Fruit fly (Drosophila melanogaster) whole organism, embryonic: ENCODE measurements around the gene Zwilch.

ENCODE experiments used
- Asciz ChIP-seq: fragments of 200-800 bp; sonication (Bioruptor generic); optimal IDR thresholded peaks from 2 replicates; lab custom pipeline; 2017; ENCODE audit warnings: missing biosample characterization, mild to moderate bottlenecking, missing genetic modification characterization, missing genetic modification reagents
- Atf-2 ChIP-seq: fragments of 200-800 bp; sonication (Bioruptor generic); optimal IDR thresholded peaks from 2 replicates; lab custom pipeline; 2016; ENCODE audit warnings: missing biosample characterization, missing genetic modification characterization
- Blimp-1 ChIP-seq: fragments of 200-800 bp; sonication (Bioruptor generic); optimal IDR thresholded peaks from 3 replicates; lab custom pipeline; 2018; ENCODE audit warnings: missing biosample characterization, missing genetic modification characterization, mild to moderate bottlenecking, moderate library complexity, missing genetic modification reagents
- C15 ChIP-seq: fragments of 200-800 bp; sonication (Bioruptor generic); IDR thresholded peaks from 3 replicates; pipeline ENCODE4 v1.3.6; 2022; ENCODE audit warnings: missing biosample characterization, missing genetic modification characterization
- CG12299 ChIP-seq: fragments of 200-800 bp; sonication (Bioruptor generic); optimal IDR thresholded peaks from 2 replicates; lab custom pipeline; 2018; ENCODE audit warnings: missing biosample characterization, mild to moderate bottlenecking, missing genetic modification characterization
- CG13424 ChIP-seq: fragments of 200-800 bp; sonication (Bioruptor generic); optimal IDR thresholded peaks from 2 replicates; lab custom pipeline; 2019; ENCODE audit warnings: missing biosample characterization, mild to moderate bottlenecking, missing genetic modification characterization, moderate library complexity
- CG15073 ChIP-seq: fragments of 200-800 bp; sonication (Bioruptor generic); optimal IDR thresholded peaks from 2 replicates; lab custom pipeline; 2016; ENCODE audit warnings: missing biosample characterization, missing genetic modification characterization
- CG17328 ChIP-seq: fragments of 200-800 bp; sonication (Bioruptor generic); IDR thresholded peaks from 2 replicates; pipeline ENCODE4 v1.3.6; 2022; ENCODE audit warnings: missing biosample characterization, missing genetic modification characterization
- CG18476 ChIP-seq: fragments of 200-800 bp; sonication (Bioruptor generic); optimal IDR thresholded peaks from 2 replicates; lab custom pipeline; 2016; ENCODE audit warnings: missing biosample characterization, mild to moderate bottlenecking, missing genetic modification characterization
- CG30431 ChIP-seq: fragments of 200-800 bp; sonication (Bioruptor generic); optimal IDR thresholded peaks from 2 replicates; lab custom pipeline; 2017; ENCODE audit warnings: missing biosample characterization, missing genetic modification characterization
- CG33557 ChIP-seq: fragments of 200-800 bp; sonication (Bioruptor generic); optimal IDR thresholded peaks from 2 replicates; lab custom pipeline; 2019; ENCODE audit warnings: missing biosample characterization, mild to moderate bottlenecking, missing genetic modification characterization, moderate library complexity
- CG3407 ChIP-seq: fragments of 200-800 bp; sonication (Bioruptor generic); optimal IDR thresholded peaks from 2 replicates; lab custom pipeline; 2018; ENCODE audit warnings: missing biosample characterization, mild to moderate bottlenecking, missing genetic modification characterization
- CG34376 ChIP-seq: fragments of 200-800 bp; sonication (Bioruptor generic); optimal IDR thresholded peaks from 2 replicates; lab custom pipeline; 2018; ENCODE audit warnings: missing biosample characterization, mild to moderate bottlenecking, missing genetic modification characterization
- CG34422 ChIP-seq: fragments of 200-800 bp; sonication (Bioruptor generic); IDR thresholded peaks from 3 replicates; pipeline ENCODE4 v1.3.6; 2022; ENCODE audit warnings: missing biosample characterization, missing genetic modification characterization
- CG6254 ChIP-seq: fragments of 200-800 bp; sonication (Bioruptor generic); optimal IDR thresholded peaks from 3 replicates; lab custom pipeline; 2017; ENCODE audit warnings: mild to moderate bottlenecking, missing biosample characterization, missing genetic modification reagents, missing genetic modification characterization
- CG7271 ChIP-seq: fragments of 200-800 bp; sonication (Bioruptor generic); optimal IDR thresholded peaks from 2 replicates; lab custom pipeline; 2018; ENCODE audit warnings: missing biosample characterization, mild to moderate bottlenecking, missing genetic modification characterization, moderate library complexity
- CG7745 ChIP-seq: fragments of 200-800 bp; sonication (Bioruptor generic); optimal IDR thresholded peaks from 2 replicates; lab custom pipeline; 2018; ENCODE audit warnings: missing biosample characterization, mild to moderate bottlenecking, missing genetic modification characterization, moderate library complexity
- Camta ChIP-seq: fragments of 200-800 bp; sonication (Bioruptor generic); optimal IDR thresholded peaks from 2 replicates; lab custom pipeline; 2016; ENCODE audit warnings: missing biosample characterization, missing genetic modification characterization
- CkIIα-i1 ChIP-seq: fragments of 200-800 bp; sonication (Bioruptor generic); IDR thresholded peaks from 2 replicates; pipeline ENCODE4 v1.3.6; 2022; ENCODE audit warnings: missing biosample characterization, missing genetic modification characterization
- Dip2 ChIP-seq: fragments of 200-800 bp; sonication (Bioruptor generic); IDR thresholded peaks from 2 replicates; pipeline ENCODE4 v1.3.6; 2022; ENCODE audit warnings: missing biosample characterization, missing genetic modification characterization
- Dref ChIP-seq: fragments of 200-800 bp; sonication (Bioruptor generic); IDR thresholded peaks from 2 replicates; pipeline ENCODE4 v1.3.6; 2022; ENCODE audit warnings: missing biosample characterization, missing genetic modification characterization
- Fer3 ChIP-seq: fragments of 200-800 bp; sonication (Bioruptor generic); optimal IDR thresholded peaks from 2 replicates; lab custom pipeline; 2018; ENCODE audit warnings: missing biosample characterization, mild to moderate bottlenecking, missing genetic modification characterization, moderate library complexity
- Hmr ChIP-seq: fragments of 200-800 bp; sonication (Bioruptor generic); optimal IDR thresholded peaks from 3 replicates; lab custom pipeline; 2017; ENCODE audit warnings: mild to moderate bottlenecking, missing biosample characterization, missing genetic modification reagents, missing genetic modification characterization
- Myb ChIP-seq: fragments of 200-800 bp; sonication (Bioruptor generic); optimal IDR thresholded peaks from 2 replicates; lab custom pipeline; 2016; ENCODE audit warnings: missing biosample characterization, missing genetic modification characterization
- NC2α ChIP-seq: fragments of 200-800 bp; sonication (Bioruptor generic); optimal IDR thresholded peaks from 2 replicates; lab custom pipeline; 2016; ENCODE audit warnings: missing biosample characterization, missing genetic modification characterization
- PHDP ChIP-seq: fragments of 200-800 bp; sonication (Bioruptor generic); optimal IDR thresholded peaks from 3 replicates; lab custom pipeline; 2018; ENCODE audit warnings: missing biosample characterization, mild to moderate bottlenecking, missing genetic modification characterization, moderate library complexity
- Ptx1 ChIP-seq: fragments of 200-800 bp; sonication (Bioruptor generic); IDR thresholded peaks from 2 replicates; pipeline ENCODE4 v1.3.6; 2022; ENCODE audit warnings: missing biosample characterization, missing genetic modification characterization
- Sin3A ChIP-seq: fragments of >200 bp; optimal IDR thresholded peaks from 2 replicates; lab custom pipeline; 2018
- Trl ChIP-seq, 3 experiments: fragments of >200 bp in 2 of 3; fragments of 200-800 bp in 1 of 3; sonication (Bioruptor generic) in 1 of 3; optimal IDR thresholded peaks; 2 replicates in 1 of 3; 3 replicates in 2 of 3; lab custom pipeline; 2016 to 2017; ENCODE audit warnings: missing biosample characterization in 1 of 3, missing genetic modification characterization in 1 of 3
- br ChIP-seq: fragments of >200 bp; optimal IDR thresholded peaks from 2 replicates; lab custom pipeline; 2017
- cg ChIP-seq: fragments of 200-800 bp; sonication (Bioruptor generic); optimal IDR thresholded peaks from 3 replicates; lab custom pipeline; 2019; ENCODE audit warnings: missing biosample characterization, mild to moderate bottlenecking, missing genetic modification characterization, moderate library complexity
- ci ChIP-seq: fragments of 200-800 bp; sonication (Bioruptor generic); IDR thresholded peaks from 3 replicates; pipeline ENCODE4 v1.3.6; 2022; ENCODE audit warnings: missing biosample characterization, missing genetic modification characterization
- croc ChIP-seq: fragments of 200-800 bp; sonication (Bioruptor generic); conservative IDR thresholded peaks from 3 replicates; pipeline ENCODE4 v1.3.6; 2022; ENCODE audit warnings: missing biosample characterization, missing genetic modification characterization
- dan ChIP-seq: fragments of 200-800 bp; sonication (Bioruptor generic); IDR thresholded peaks from 2 replicates; pipeline ENCODE4 v1.3.6; 2022; ENCODE audit warnings: missing biosample characterization, missing genetic modification characterization
- emc ChIP-seq: fragments of 200-800 bp; sonication (Bioruptor generic); optimal IDR thresholded peaks from 2 replicates; lab custom pipeline; 2016; ENCODE audit warnings: missing biosample characterization, missing genetic modification characterization
- ems ChIP-seq: fragments of 200-800 bp; sonication (Bioruptor generic); optimal IDR thresholded peaks from 3 replicates; lab custom pipeline; 2016; ENCODE audit warnings: missing biosample characterization, missing genetic modification characterization
- fd3F ChIP-seq: fragments of 200-800 bp; sonication (Bioruptor generic); optimal IDR thresholded peaks from 2 replicates; lab custom pipeline; 2018; ENCODE audit warnings: missing biosample characterization, mild to moderate bottlenecking, missing genetic modification characterization, moderate library complexity
- grau ChIP-seq: fragments of 200-800 bp; optimal IDR thresholded peaks from 3 replicates; lab custom pipeline; 2019; ENCODE audit warnings: missing biosample characterization, mild to moderate bottlenecking, missing genetic modification characterization, moderate library complexity
- grn ChIP-seq: fragments of 200-800 bp; sonication (Bioruptor generic); optimal IDR thresholded peaks from 3 replicates; lab custom pipeline; 2017; ENCODE audit warnings: missing biosample characterization, missing genetic modification characterization
- gro ChIP-seq: fragments of 200-800 bp; sonication (Bioruptor generic); optimal IDR thresholded peaks from 2 replicates; lab custom pipeline; 2016; ENCODE audit warnings: missing biosample characterization, missing genetic modification characterization
- jumu ChIP-seq: fragments of 200-800 bp; sonication (Bioruptor generic); optimal IDR thresholded peaks from 3 replicates; lab custom pipeline; 2016; ENCODE audit warnings: missing biosample characterization, missing genetic modification characterization
- kah ChIP-seq: fragments of 200-800 bp; sonication (Bioruptor generic); optimal IDR thresholded peaks from 2 replicates; lab custom pipeline; 2018; ENCODE audit warnings: missing biosample characterization, mild to moderate bottlenecking, missing genetic modification characterization
- pita ChIP-seq: fragments of 200-800 bp; sonication (Bioruptor generic); optimal IDR thresholded peaks from 2 replicates; lab custom pipeline; 2017; ENCODE audit warnings: missing biosample characterization, mild to moderate bottlenecking, missing genetic modification characterization
- sc ChIP-seq, 3 experiments: fragments of >200 bp in 2 of 3; fragments of 200-800 bp in 1 of 3; sonication (Bioruptor generic) in 1 of 3; optimal IDR thresholded peaks; 2 replicates in 2 of 3; 3 replicates in 1 of 3; lab custom pipeline; 2017; ENCODE audit warnings: mild to moderate bottlenecking in 1 of 3, missing biosample characterization in 1 of 3, missing genetic modification characterization in 1 of 3, missing genetic modification reagents in 1 of 3
- sisA ChIP-seq: fragments of 200-800 bp; sonication (Bioruptor generic); IDR thresholded peaks from 2 replicates; pipeline ENCODE4 v1.3.6; 2022; ENCODE audit warnings: missing biosample characterization, missing genetic modification characterization
- ttk ChIP-seq: fragments of 200-800 bp; sonication (Bioruptor generic); IDR thresholded peaks from 2 replicates; pipeline ENCODE4 v2.1.2; 2022; ENCODE audit warnings: missing biosample characterization, missing genetic modification characterization
- tup ChIP-seq: fragments of 200-800 bp; sonication (Bioruptor generic); optimal IDR thresholded peaks from 2 replicates; lab custom pipeline; 2016; ENCODE audit warnings: missing biosample characterization, mild to moderate bottlenecking, missing genetic modification characterization, moderate library complexity
- unpg ChIP-seq: fragments of 200-800 bp; sonication (Bioruptor generic); optimal IDR thresholded peaks from 3 replicates; lab custom pipeline; 2018; ENCODE audit warnings: missing biosample characterization, mild to moderate bottlenecking, missing genetic modification characterization, moderate library complexity
- zen ChIP-seq: fragments of 200-800 bp; sonication (Bioruptor generic); optimal IDR thresholded peaks from 3 replicates; lab custom pipeline; 2018; ENCODE audit warnings: missing biosample characterization, mild to moderate bottlenecking, missing genetic modification characterization, moderate library complexity

Zwilch gene

DNA sequence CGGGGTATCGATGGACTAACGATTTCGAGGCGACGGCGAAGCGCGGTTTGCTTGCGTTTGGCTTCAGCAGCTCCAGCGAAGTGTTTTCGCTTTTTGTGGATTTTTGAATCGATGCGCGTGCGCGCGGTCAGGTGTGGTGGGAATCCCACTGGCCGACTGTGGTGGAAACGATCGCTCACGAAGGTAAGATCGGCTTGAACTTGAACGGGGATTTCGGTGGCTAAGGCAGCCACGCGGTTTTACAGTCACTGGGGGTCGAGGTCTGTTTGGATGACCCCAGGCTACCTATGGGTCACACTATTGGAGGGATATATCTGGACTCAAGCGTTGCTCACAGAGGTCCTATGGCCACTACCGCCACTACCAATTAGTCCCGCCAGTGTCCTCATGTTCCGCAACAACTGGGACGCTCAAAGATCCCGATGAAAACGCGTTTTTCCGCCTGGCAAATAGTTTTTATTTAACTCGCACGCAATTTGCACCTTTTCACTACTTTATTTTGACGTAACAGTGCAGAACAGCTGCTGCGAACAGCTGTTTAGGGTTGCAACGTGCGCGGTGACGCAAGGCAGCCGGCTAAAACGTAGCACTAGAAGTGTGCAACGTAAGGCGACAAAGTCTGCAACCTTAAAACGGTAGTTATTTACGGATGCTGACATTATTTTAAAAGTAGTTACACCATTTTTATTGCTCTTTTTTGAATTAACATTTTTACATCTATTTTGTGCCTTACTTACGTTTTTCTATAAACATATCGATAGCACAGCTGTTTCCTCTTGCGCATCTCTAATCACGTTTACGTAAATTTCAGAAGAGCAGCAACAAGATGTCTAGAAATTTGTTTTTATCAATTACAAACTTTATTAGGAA, 39.2 kb upstream of the Zwilch start, which contains the start of the genes qless and mRpL32 (continued):
- no peak for TF ChIP-seq pita (GFP tag; lab: Kevin White, UChicago)
- peak; percentile 59 for TF ChIP-seq sisA (GFP tag; lab: Robert Waterston, UW)
- TF ChIP-seq cg: no peak
- TF ChIP-seq unpg: peak; percentile 53
- TF ChIP-seq CG6254 (GFP tag; lab: Kevin White, UChicago): no peak
- peak; percentile 25 for TF ChIP-seq Atf-2 (GFP tag; lab: Kevin White, UChicago)
- TF ChIP-seq tup: no peak
- no peak for TF ChIP-seq kah
- TF ChIP-seq NC2α (GFP tag; lab: Kevin White, UChicago): no peak
- 0 out of 3 replicates have a peak, but pooled peaks have one; percentile 34 for TF ChIP-seq C15
- peak; percentile 86 for TF ChIP-seq Ptx1 (GFP tag; lab: Robert Waterston, UW)
- TF ChIP-seq Blimp-1: peak; percentile 55
- TF ChIP-seq ttk: peak; percentile 70
- no peak for TF ChIP-seq CG7745 (tag; lab: Kevin White, UChicago)
- TF ChIP-seq Hmr (GFP tag; lab: Kevin White, UChicago): no peak
- peak; percentile 14 for TF ChIP-seq PHDP (tag; lab: Kevin White, UChicago)
- no peak for TF ChIP-seq CG30431
- no peak for TF ChIP-seq CG3407
- TF ChIP-seq Camta: peak; percentile 58
- no peak for TF ChIP-seq br (lab: Kevin White, UChicago)
- TF ChIP-seq dan (GFP tag; lab: Robert Waterston, UW): no peak
- TF ChIP-seq Myb (GFP tag; lab: Kevin White, UChicago): no peak
- TF ChIP-seq CG33557 (GFP tag; lab: Kevin White, UChicago): no peak
- peak; percentile 72 for TF ChIP-seq emc (GFP tag; lab: Kevin White, UChicago)
- TF ChIP-seq Dip2 (GFP tag; lab: Robert Waterston, UW): peak; percentile 29; the same call in 1 of the 2 replicates
- no peak for TF ChIP-seq CG34376 (GFP tag; lab: Kevin White, UChicago)
- TF ChIP-seq CG7271 (tag; lab: Kevin White, UChicago): no peak
- TF ChIP-seq grn: no peak
- no peak for TF ChIP-seq Fer3 (tag; lab: Kevin White, UChicago)
- peak; percentile 41; the same call in 1 of the 2 replicates for TF ChIP-seq CG17328
- TF ChIP-seq zen (tag; lab: Kevin White, UChicago): peak; percentile 51
- no peak for TF ChIP-seq Trl (optimal IDR thresholded peaks at IDR 0.05; lab: Kevin White, UChicago)
- peak; percentile 77 for TF ChIP-seq Trl (GFP tag; optimal IDR thresholded peaks at IDR 0.05; lab: Kevin White, UChicago)
- peak; percentile 64 for TF ChIP-seq ems (GFP tag; lab: Kevin White, UChicago)
- no peak for TF ChIP-seq CG12299 (tag; lab: Kevin White, UChicago)
- TF ChIP-seq Asciz (GFP tag; lab: Kevin White, UChicago): no peak
- TF ChIP-seq Sin3A (lab: Kevin White, UChicago): peak; percentile 64
- TF ChIP-seq croc: peak; percentile 71
- no peak for TF ChIP-seq sc (optimal IDR thresholded peaks at IDR 0.05; lab: Kevin White, UChicago)
- no peak for TF ChIP-seq sc (GFP tag; optimal IDR thresholded peaks at IDR 0.05; lab: Kevin White, UChicago)
- peak; percentile 45 for TF ChIP-seq CG13424
- TF ChIP-seq CG18476: peak; percentile 56
- TF ChIP-seq CG34422 (GFP tag; lab: Robert Waterston, UW): peak; percentile 92
- peak; percentile 83 for TF ChIP-seq jumu (GFP tag; lab: Kevin White, UChicago)
- TF ChIP-seq CkIIα-i1: no peak
- TF ChIP-seq fd3F (GFP tag; lab: Kevin White, UChicago): no peak
- TF ChIP-seq gro: peak; percentile 86
- TF ChIP-seq Dref: peak; percentile 59
- TF ChIP-seq CG15073 (GFP tag; lab: Kevin White, UChicago): no peak
- TF ChIP-seq ci (GFP tag; lab: Robert Waterston, UW): peak; percentile 68
- TF ChIP-seq grau (tag; lab: Kevin White, UChicago): peak; percentile 30
